Worm (Caenorhabditis elegans) whole organism, late embryonic: ENCODE measurements around the gene W04B5.5.
"Not testable (repeated sequence)": the region's sequence is repeated elsewhere in the genome, so short reads cannot be mapped to it uniquely, and the experiment has no call there.

Experiments used
- C38D4.7 ChIP-seq: fragments of 200-800 bp; sonication (Bioruptor generic); optimal IDR thresholded peaks from 2 replicates; lab custom pipeline; 2018; ENCODE audit warnings: mild to moderate bottlenecking, missing genetic modification characterization, moderate library complexity, missing compliant biosample characterization
- dmd-4 ChIP-seq: sonication (generic microtip); optimal IDR thresholded peaks from 2 replicates; lab custom pipeline; 2016; ENCODE audit warnings: borderline replicate concordance, missing genetic modification characterization, missing compliant biosample characterization
- pros-1 ChIP-seq: fragments of 150-350 bp; optimal IDR thresholded peaks from 2 replicates; lab custom pipeline; 2014; ENCODE audit warnings: missing biosample characterization, missing genetic modification reagents, missing genetic modification characterization
- rnt-1 ChIP-seq: sonication (generic microtip); optimal IDR thresholded peaks from 2 replicates; lab custom pipeline; 2016; ENCODE audit warnings: missing genetic modification characterization, missing compliant biosample characterization

ce11 chrIII:2435805-2436204, 17.8 kb upstream of the W04B5.5 start, which contains the start of gene E02H9.6:
- not testable (repeated sequence) for TF ChIP-seq pros-1 (tag; lab: Kevin White, UChicago); rnt-1 (tag; lab: Kevin White, UChicago); dmd-4 (tag; lab: Kevin White, UChicago); C38D4.7 (GFP tag; lab: Kevin White, UChicago)
